Worm (Caenorhabditis elegans) whole organism, mixed stage, embryonic: ENCODE measurements around the gene egl-1.

Experiments used
- M03D4.4 ChIP-seq: sonication (generic microtip); optimal IDR thresholded peaks from 2 replicates; lab custom pipeline; 2017; ENCODE audit warnings: mild to moderate bottlenecking, missing genetic modification characterization, missing compliant biosample characterization
- bed-3 ChIP-seq: fragments of 200-800 bp; sonication (Bioruptor generic); optimal IDR thresholded peaks from 3 replicates; lab custom pipeline; 2018; ENCODE audit warnings: mild to moderate bottlenecking, missing genetic modification characterization, moderate library complexity, missing compliant biosample characterization
- blmp-1 ChIP-seq: fragments of 150-350 bp; optimal IDR thresholded peaks from 2 replicates; lab custom pipeline; 2014; ENCODE audit warnings: missing biosample characterization, missing genetic modification characterization
- ceh-39 ChIP-seq: fragments of 150-350 bp; optimal IDR thresholded peaks from 2 replicates; lab custom pipeline; 2014; ENCODE audit warnings: missing biosample characterization, missing genetic modification characterization
- ceh-43 ChIP-seq: fragments of 200-800 bp; sonication (Bioruptor generic); optimal IDR thresholded peaks from 2 replicates; lab custom pipeline; 2018; ENCODE audit warnings: mild to moderate bottlenecking, missing genetic modification characterization, moderate library complexity, missing compliant biosample characterization
- ceh-83 ChIP-seq: fragments of 200-800 bp; sonication (Bioruptor generic); optimal IDR thresholded peaks from 2 replicates; lab custom pipeline; 2018; ENCODE audit warnings: mild to moderate bottlenecking, missing genetic modification characterization, missing compliant biosample characterization
- ces-1 ChIP-seq: fragments of 150-350 bp; optimal IDR thresholded peaks from 2 replicates; lab custom pipeline; 2014; ENCODE audit warnings: missing biosample characterization, missing genetic modification reagents, missing genetic modification characterization
- cnd-1 ChIP-seq: fragments of 200-800 bp; sonication (Bioruptor generic); optimal IDR thresholded peaks from 2 replicates; lab custom pipeline; 2018; ENCODE audit warnings: mild to moderate bottlenecking, missing genetic modification characterization, missing compliant biosample characterization
- drap-1 ChIP-seq: fragments of 200-800 bp; sonication (Bioruptor generic); optimal IDR thresholded peaks from 3 replicates; lab custom pipeline; 2018; ENCODE audit warnings: mild to moderate bottlenecking, missing genetic modification characterization, missing compliant biosample characterization
- elt-1 ChIP-seq: sonication (generic microtip); optimal IDR thresholded peaks from 2 replicates; lab custom pipeline; 2017; ENCODE audit warnings: missing genetic modification characterization, mild to moderate bottlenecking, missing compliant biosample characterization, antibody characterized with exemption, moderate library complexity, borderline replicate concordance; ENCODE audit not compliant: insufficient read depth
- flh-1 ChIP-seq: fragments of 200-800 bp; sonication (Bioruptor generic); optimal IDR thresholded peaks from 2 replicates; lab custom pipeline; 2018; ENCODE audit warnings: mild to moderate bottlenecking, missing genetic modification characterization, moderate library complexity, missing compliant biosample characterization
- hlh-1 ChIP-seq: fragments of 150-350 bp; optimal IDR thresholded peaks from 2 replicates; lab custom pipeline; 2014; ENCODE audit warnings: missing biosample characterization, missing genetic modification reagents, missing genetic modification characterization
- lin-13 ChIP-seq: fragments of 150-350 bp; optimal IDR thresholded peaks from 2 replicates; lab custom pipeline; 2014; ENCODE audit warnings: missing biosample characterization, missing genetic modification characterization
- lin-32 ChIP-seq: fragments of 200-800 bp; sonication (Bioruptor generic); optimal IDR thresholded peaks from 2 replicates; lab custom pipeline; 2018; ENCODE audit warnings: mild to moderate bottlenecking, missing genetic modification characterization, missing compliant biosample characterization
- lsy-2 ChIP-seq: fragments of 150-350 bp; optimal IDR thresholded peaks from 2 replicates; lab custom pipeline; 2014; ENCODE audit warnings: missing biosample characterization, missing genetic modification characterization
- mab-5 ChIP-seq: fragments of 150-350 bp; optimal IDR thresholded peaks from 2 replicates; lab custom pipeline; 2014; ENCODE audit warnings: missing biosample characterization, missing genetic modification characterization
- mep-1 ChIP-seq: fragments of 150-350 bp; optimal IDR thresholded peaks from 2 replicates; lab custom pipeline; 2017; ENCODE audit warnings: missing biosample characterization, missing genetic modification reagents, missing genetic modification characterization, inconsistent platforms
- mls-2 ChIP-seq: sonication (generic microtip); optimal IDR thresholded peaks from 2 replicates; lab custom pipeline; 2016; ENCODE audit warnings: mild to moderate bottlenecking, missing genetic modification characterization, moderate library complexity, missing compliant biosample characterization
- nhr-12 ChIP-seq: fragments of 150-350 bp; optimal IDR thresholded peaks from 2 replicates; lab custom pipeline; 2014; ENCODE audit warnings: missing biosample characterization, missing genetic modification characterization
- nhr-2 ChIP-seq: fragments of 150-350 bp; optimal IDR thresholded peaks from 2 replicates; lab custom pipeline; 2014; ENCODE audit warnings: missing biosample characterization, missing genetic modification characterization
- nhr-237 ChIP-seq: fragments of 150-350 bp; optimal IDR thresholded peaks from 2 replicates; lab custom pipeline; 2014; ENCODE audit warnings: missing biosample characterization, missing genetic modification characterization
- nhr-28 ChIP-seq: fragments of 150-350 bp; optimal IDR thresholded peaks from 2 replicates; lab custom pipeline; 2014; ENCODE audit warnings: missing biosample characterization, missing genetic modification characterization
- pha-4 ChIP-seq: fragments of 150-350 bp; optimal IDR thresholded peaks from 2 replicates; lab custom pipeline; 2018; ENCODE audit warnings: missing biosample characterization, missing genetic modification reagents, missing genetic modification characterization
- sem-2 ChIP-seq: fragments of 200-800 bp; sonication (Bioruptor generic); optimal IDR thresholded peaks from 2 replicates; lab custom pipeline; 2018; ENCODE audit warnings: mild to moderate bottlenecking, missing genetic modification characterization, missing compliant biosample characterization
- sptf-1 ChIP-seq: sonication (generic microtip); optimal IDR thresholded peaks from 2 replicates; lab custom pipeline; 2017; ENCODE audit warnings: mild to moderate bottlenecking, missing genetic modification characterization, moderate library complexity, missing compliant biosample characterization
- tbx-8 ChIP-seq: fragments of 200-800 bp; sonication (Bioruptor generic); optimal IDR thresholded peaks from 2 replicates; lab custom pipeline; 2018; ENCODE audit warnings: mild to moderate bottlenecking, missing genetic modification characterization, moderate library complexity, missing compliant biosample characterization
- unc-120 ChIP-seq: sonication (generic microtip); optimal IDR thresholded peaks from 2 replicates; lab custom pipeline; 2017; ENCODE audit warnings: missing genetic modification characterization, missing compliant biosample characterization; ENCODE audit not compliant: poor library complexity, severe bottlenecking
- ztf-11 ChIP-seq: fragments of 150-350 bp; optimal IDR thresholded peaks from 2 replicates; lab custom pipeline; 2014; ENCODE audit warnings: missing biosample characterization, missing genetic modification characterization

The egl-1 gene

DNA sequence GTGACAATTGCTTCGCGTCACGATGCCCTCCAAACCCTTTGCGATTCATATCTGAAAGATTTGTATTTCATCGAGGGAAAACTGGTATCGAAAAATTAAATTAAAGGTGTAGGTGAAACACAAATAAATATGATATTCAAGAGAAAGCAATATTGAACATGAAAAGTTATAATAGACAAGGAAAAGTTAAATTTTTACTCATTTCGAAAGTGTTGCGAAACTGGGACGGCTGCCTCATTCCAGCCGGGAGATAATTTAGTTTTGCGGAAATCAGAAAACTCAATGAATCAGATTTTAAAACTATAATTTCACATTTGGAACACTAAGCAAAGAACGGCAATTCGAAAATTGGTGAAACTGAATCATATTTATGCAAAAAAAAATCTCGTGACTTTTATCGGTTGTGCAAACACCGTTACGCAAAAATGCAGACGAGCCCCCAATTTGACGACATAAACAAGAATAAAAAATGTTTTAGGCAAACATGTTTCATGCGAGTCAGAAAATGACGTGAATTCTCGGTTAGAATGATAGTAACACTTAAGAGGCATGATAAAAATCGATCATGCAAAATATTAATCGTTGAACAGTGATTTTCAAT, 17.1 kb downstream of the egl-1 start, which contains the start of the genes nxf-1 and C15H11.11:
TSS of gene nxf-1 (minus strand) at position 51 of the 601 bp plus-strand sequence.
TSS of gene C15H11.11 (plus strand) at position 536 of the 601 bp plus-strand sequence.
- TF ChIP-seq hlh-1 (tag; lab: Kevin White, UChicago) (no peak), lin-32 (GFP tag; lab: Kevin White, UChicago) (no peak), nhr-12 (tag; lab: Kevin White, UChicago) (no peak), nhr-2 (tag; lab: Kevin White, UChicago) (no peak), unc-120 (tag; lab: Kevin White, UChicago) (no peak), pha-4 (tag; lab: Kevin White, UChicago) (peak; percentile 13), ceh-39 (tag; lab: Kevin White, UChicago) (peak; percentile 94), ces-1 (GFP tag; lab: Kevin White, UChicago) (peak; percentile 56)

DNA sequence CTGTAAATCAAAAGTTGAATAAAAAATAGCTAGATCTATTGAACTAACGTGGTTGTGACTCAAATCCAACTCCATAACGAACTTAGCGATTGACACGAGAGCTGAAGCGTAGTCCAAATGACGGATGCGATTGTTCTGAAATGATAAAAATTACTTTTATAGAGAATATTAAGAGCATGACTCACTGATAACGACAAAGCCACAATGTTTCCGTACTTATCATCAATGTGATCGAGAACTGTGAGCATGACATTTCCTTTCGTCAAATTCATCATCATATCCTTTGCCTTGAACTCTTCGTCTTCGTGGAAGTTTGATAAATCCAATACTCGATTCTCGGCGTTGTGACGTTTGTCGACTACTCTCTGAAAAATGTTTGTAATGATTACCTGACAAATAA, 18.1 kb downstream of the egl-1 start:
- no peak for TF ChIP-seq elt-1 (tag; lab: Kevin White, UChicago)
- TF ChIP-seq nhr-2 (tag; lab: Kevin White, UChicago): no peak
- no peak for TF ChIP-seq mab-5 (tag; lab: Kevin White, UChicago)
- TF ChIP-seq M03D4.4 (tag; lab: Kevin White, UChicago): no peak
- no peak for TF ChIP-seq ceh-83 (GFP tag; lab: Kevin White, UChicago)
- no peak for TF ChIP-seq drap-1 (GFP tag; lab: Kevin White, UChicago)
- TF ChIP-seq sem-2: no peak

ce11 chrV:14411989-14412388, 20.2 kb downstream of the egl-1 start:
- no peak for TF ChIP-seq bed-3 (GFP tag; lab: Kevin White, UChicago)
- TF ChIP-seq nhr-237: no peak
- no peak for TF ChIP-seq mab-5 (tag; lab: Kevin White, UChicago)
- no peak for TF ChIP-seq mep-1 (tag; lab: Kevin White, UChicago)
- no peak for TF ChIP-seq ztf-11 (tag; lab: Kevin White, UChicago)

ce11 chrV:14409905-14410304, 22.3 kb downstream of the egl-1 start:
- no peak for TF ChIP-seq drap-1 (GFP tag; lab: Kevin White, UChicago)
- TF ChIP-seq lsy-2: no peak
- no peak for TF ChIP-seq mls-2 (tag; lab: Kevin White, UChicago)
- TF ChIP-seq tbx-8: no peak
- TF ChIP-seq cnd-1 (tag; lab: Kevin White, UChicago): no peak
- no peak for TF ChIP-seq flh-1 (GFP tag; lab: Kevin White, UChicago)
- no peak for TF ChIP-seq nhr-28 (tag; lab: Kevin White, UChicago)
- TF ChIP-seq unc-120 (tag; lab: Kevin White, UChicago): no peak
- TF ChIP-seq nhr-2 (tag; lab: Kevin White, UChicago): no peak
- TF ChIP-seq blmp-1 (tag; lab: Kevin White, UChicago): no peak
- TF ChIP-seq ces-1 (GFP tag; lab: Kevin White, UChicago): no peak

DNA sequence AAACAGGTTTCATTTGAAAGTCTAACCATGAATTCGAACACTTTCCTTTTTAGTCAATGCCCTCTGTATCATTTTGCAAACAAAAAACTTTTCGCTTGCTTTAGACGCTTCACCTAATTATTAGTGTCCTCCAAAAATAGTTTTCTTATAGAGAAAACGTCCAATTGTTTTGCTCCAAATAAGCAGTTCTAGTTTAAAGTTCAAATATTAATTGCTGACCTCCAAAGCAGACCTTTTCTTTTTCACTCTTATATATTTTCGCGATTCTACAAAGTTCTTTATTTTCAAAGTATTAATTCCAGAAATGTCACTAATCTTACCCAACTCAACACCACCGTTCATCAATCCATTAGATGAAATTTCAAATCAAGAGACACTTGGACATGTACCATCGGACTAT, 23.4 kb downstream of the egl-1 start, which contains the start of gene gnrr-2:
TSS of gene gnrr-2 (plus strand) at position 301 of the 400 bp plus-strand sequence.
- no peak for TF ChIP-seq elt-1 (tag; lab: Kevin White, UChicago)
- no peak for TF ChIP-seq nhr-28 (tag; lab: Kevin White, UChicago)
- TF ChIP-seq ceh-43 (GFP tag; lab: Kevin White, UChicago): no peak
- TF ChIP-seq lsy-2: no peak
- no peak for TF ChIP-seq mls-2 (tag; lab: Kevin White, UChicago)
- TF ChIP-seq bed-3 (GFP tag; lab: Kevin White, UChicago): no peak
- TF ChIP-seq ceh-83 (GFP tag; lab: Kevin White, UChicago): no peak
- TF ChIP-seq lin-13 (tag; lab: Kevin White, UChicago): no peak
- TF ChIP-seq nhr-12 (tag; lab: Kevin White, UChicago): no peak
- no peak for TF ChIP-seq lin-32 (GFP tag; lab: Kevin White, UChicago)
- TF ChIP-seq mab-5 (tag; lab: Kevin White, UChicago): no peak
- no peak for TF ChIP-seq ztf-11 (tag; lab: Kevin White, UChicago)
- no peak for TF ChIP-seq sptf-1 (tag; lab: Kevin White, UChicago)
